Worm (Caenorhabditis elegans): ENCODE data around the gene K08E5.1.

K08E5.1 gene

ce11 chrIII:10150710-10151109 lies 4.1 kb upstream of the K08E5.1 start:
- TF ChIP-seq lsy-2 (tag; optimal IDR thresholded peaks at IDR 0.05) (peak; percentile 14 to 44), efl-1 (optimal IDR thresholded peaks at IDR 0.05) (no peak), efl-1 (GFP tag; optimal IDR thresholded peaks at IDR 0.05 in 1 of 2) (peak in 1 of 2 experiments; percentile 80), xbp-1 (tag; optimal IDR thresholded peaks at IDR 0.05) (no peak), nhr-90 (tag; optimal IDR thresholded peaks at IDR 0.05; ENCODE audit: poor library complexity) (no peak), rnt-1 (tag; optimal IDR thresholded peaks at IDR 0.05) (no peak), nhr-71 (tag; optimal IDR thresholded peaks at IDR 0.05) (peak; percentile 67), swsn-7 (tag; optimal IDR thresholded peaks at IDR 0.05) (peak; percentile 32), hlh-17 (GFP tag; optimal IDR thresholded peaks at IDR 0.05; ENCODE audit: borderline replicate concordance) (no peak), egl-27 (tag; optimal IDR thresholded peaks at IDR 0.05) (no peak), nhr-47 (tag; optimal IDR thresholded peaks at IDR 0.05) (peak; percentile 61), dsc-1 (tag; optimal IDR thresholded peaks at IDR 0.05) (peak; percentile 60), pax-3 (tag; optimal IDR thresholded peaks at IDR 0.05) (peak; percentile 40), sptf-1 (tag; optimal IDR thresholded peaks at IDR 0.05) (no peak), sox-4 (tag; optimal IDR thresholded peaks at IDR 0.05) (peak; percentile 77), isw-1 (GFP tag; IDR thresholded peaks at IDR 0.05) (no peak), fos-1 (tag; optimal IDR thresholded peaks at IDR 0.05) (no peak), lin-14 (GFP tag; optimal IDR thresholded peaks at IDR 0.05) (peak; percentile 51), fkh-8 (tag; optimal IDR thresholded peaks at IDR 0.05) (peak; percentile 93), lin-35 (GFP tag; optimal IDR thresholded peaks at IDR 0.05) (peak in 1 of 2 experiments; percentile 1), snu-23 (GFP tag; optimal IDR thresholded peaks at IDR 0.05) (peak; percentile 8), nhr-28 (tag; optimal IDR thresholded peaks at IDR 0.05) (no peak)

- TF ChIP-seq grh-1 (GFP tag; IDR thresholded peaks at IDR 0.05) (no peak), isw-1 (GFP tag; IDR thresholded peaks at IDR 0.05) (no peak), mab-9 (GFP tag; IDR thresholded peaks at IDR 0.05) (no peak), lin-39 (tag; optimal IDR thresholded peaks at IDR 0.05) (no peak), nhr-28 (tag; optimal IDR thresholded peaks at IDR 0.05) (no peak), nhr-76 (tag; optimal IDR thresholded peaks at IDR 0.05) (no peak), mdl-1 (tag; optimal IDR thresholded peaks at IDR 0.05) (no peak), dsc-1 (tag; optimal IDR thresholded peaks at IDR 0.05) (no peak), ceh-88 (GFP tag; IDR thresholded peaks at IDR 0.05) (no peak), unc-86 (tag; optimal IDR thresholded peaks at IDR 0.05) (no peak), nhr-12 (tag; optimal IDR thresholded peaks at IDR 0.05) (no peak), irx-1 (tag; optimal IDR thresholded peaks at IDR 0.05) (no peak), swsn-7 (tag; optimal IDR thresholded peaks at IDR 0.05) (no peak), ceh-90 (tag; optimal IDR thresholded peaks at IDR 0.05) (no peak), nhr-71 (tag; optimal IDR thresholded peaks at IDR 0.05) (peak; percentile 15), efl-1 (optimal IDR thresholded peaks at IDR 0.05) (no peak), efl-1 (GFP tag; optimal IDR thresholded peaks at IDR 0.05 in 1 of 2) (peak in 1 of 2 experiments; percentile 53)
Measured at ce11 chrIII:10149910-10150309, 3.3 kb upstream of the K08E5.1 start.

ce11 chrIII:10140732-10141131 lies 5.9 kb downstream of the K08E5.1 start, which contains the start of gene K08E5.6:
Gene K08E5.6, plus strand, starts transcription at chrIII:10141032.
- TF ChIP-seq tbx-2 (tag; optimal IDR thresholded peaks at IDR 0.05): no peak
- no peak for TF ChIP-seq dpl-1 (GFP tag; optimal IDR thresholded peaks at IDR 0.05)
- TF ChIP-seq ceh-63 (GFP tag; optimal IDR thresholded peaks at IDR 0.05): no peak
- TF ChIP-seq skn-1 (tag; optimal IDR thresholded peaks at IDR 0.05): no peak
- TF ChIP-seq nhr-237 (tag; optimal IDR thresholded peaks at IDR 0.05): no peak
- TF ChIP-seq ztf-11 (tag; optimal IDR thresholded peaks at IDR 0.05): no peak
- no peak for TF ChIP-seq elt-2 (tag; optimal IDR thresholded peaks at IDR 0.05)
- TF ChIP-seq nhr-47 (tag; optimal IDR thresholded peaks at IDR 0.05): no peak
- no peak for TF ChIP-seq grh-1 (GFP tag; IDR thresholded peaks at IDR 0.05)
- no peak for TF ChIP-seq nhr-71 (tag; optimal IDR thresholded peaks at IDR 0.05)
- TF ChIP-seq ces-1 (GFP tag; optimal IDR thresholded peaks at IDR 0.05): no peak
- no peak for TF ChIP-seq snpc-4 (tag; optimal IDR thresholded peaks at IDR 0.05)
- TF ChIP-seq unc-130 (tag; optimal IDR thresholded peaks at IDR 0.05): no peak
- TF ChIP-seq alr-1 (tag; optimal IDR thresholded peaks at IDR 0.05; ENCODE audit: borderline replicate concordance): no peak
- no peak for TF ChIP-seq unc-30 (tag; optimal IDR thresholded peaks at IDR 0.05)
- TF ChIP-seq F16B12.6 (tag; optimal IDR thresholded peaks at IDR 0.05): no peak
- TF ChIP-seq nhr-12 (tag; optimal IDR thresholded peaks at IDR 0.05): no peak
- no peak for TF ChIP-seq ets-5 (GFP tag; IDR thresholded peaks at IDR 0.05)

Measured in whole organism, L1 larva.